Worm (Caenorhabditis elegans): ENCODE results near the gene Y38H6A.5.

The Y38H6A.5 gene

DNA sequence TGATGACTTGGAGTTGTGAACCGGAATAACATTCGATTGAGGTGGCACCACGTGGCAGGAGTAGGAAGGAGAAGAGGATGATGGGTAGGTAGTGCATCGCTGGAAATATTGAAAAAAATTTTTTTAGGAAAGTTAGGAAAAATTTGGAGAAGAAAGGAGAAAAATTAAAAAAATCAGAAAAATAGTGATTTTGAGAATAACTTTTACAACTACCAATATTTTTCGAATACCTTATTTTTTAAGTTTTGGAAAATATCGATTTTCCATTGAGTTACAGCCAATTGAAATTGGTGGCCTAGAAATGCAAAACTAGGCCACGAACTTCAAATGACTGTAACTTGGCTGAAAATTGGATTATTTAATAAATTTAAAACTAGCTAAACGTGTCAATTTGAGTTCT, at the start of gene Y38H6A.5:
Gene Y38H6A.5 (minus strand): TSS at position 101 of the 400 bp plus-strand sequence.
- TF ChIP-seq sea-2 (GFP tag; optimal IDR thresholded peaks at IDR 0.05) (no peak), mml-1 (tag; optimal IDR thresholded peaks at IDR 0.05) (no peak), fkh-10 (GFP tag; optimal IDR thresholded peaks at IDR 0.05) (no peak), zag-1 (tag; optimal IDR thresholded peaks at IDR 0.05) (no peak), unc-39 (tag; optimal IDR thresholded peaks at IDR 0.05) (no peak), eor-1 (tag; optimal IDR thresholded peaks at IDR 0.05) (no peak), egl-27 (tag; optimal IDR thresholded peaks at IDR 0.05) (no peak), elt-3 (tag; optimal IDR thresholded peaks at IDR 0.05) (no peak), fkh-2 (tag; optimal IDR thresholded peaks at IDR 0.05) (no peak), lsy-12 (tag; optimal IDR thresholded peaks at IDR 0.05) (no peak), pqm-1 (tag; optimal IDR thresholded peaks at IDR 0.05) (no peak), nhr-77 (tag; optimal IDR thresholded peaks at IDR 0.05) (no peak), lin-15B (tag; optimal IDR thresholded peaks at IDR 0.05) (no peak), R02D3.7 (tag; optimal IDR thresholded peaks at IDR 0.05) (no peak), elt-2 (tag; optimal IDR thresholded peaks at IDR 0.05) (no peak), nhr-12 (tag; optimal IDR thresholded peaks at IDR 0.05) (no peak), ceh-28 (tag; optimal IDR thresholded peaks at IDR 0.05) (no peak), hmg-11 (tag; optimal IDR thresholded peaks at IDR 0.05) (no peak), egl-5 (tag; optimal IDR thresholded peaks at IDR 0.05) (no peak), mdl-1 (tag; optimal IDR thresholded peaks at IDR 0.05) (no peak)

DNA sequence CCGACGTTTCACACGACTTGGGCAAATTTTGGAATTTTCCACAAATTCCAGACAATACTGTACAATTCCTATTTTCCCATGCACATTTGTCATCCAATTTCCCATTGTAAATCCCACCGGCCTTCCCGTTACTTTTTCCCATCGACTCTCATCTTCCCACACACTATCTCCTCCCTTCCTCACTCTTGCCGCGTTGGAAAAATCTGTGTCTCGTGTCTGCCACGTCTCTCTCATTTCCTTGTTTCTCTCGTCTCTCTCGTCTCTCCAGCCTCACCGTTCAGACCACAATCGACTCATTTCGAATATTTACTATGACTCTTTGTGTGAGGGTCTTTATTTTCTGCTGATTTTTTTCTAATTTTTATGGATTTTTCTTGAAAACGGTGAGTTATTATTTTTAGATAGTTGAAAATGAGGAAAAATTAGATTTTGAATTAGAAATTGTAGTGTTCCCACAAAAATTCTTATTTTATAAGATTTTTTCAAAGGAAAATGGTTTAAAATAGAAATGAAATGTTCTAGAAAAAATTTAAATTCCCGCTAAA, 48.0 kb upstream of the Y38H6A.5 start, which contains the start of gene K02E2.11:
Gene K02E2.11 (plus strand): TSS at position 251 of the 545 bp plus-strand sequence.
- TF ChIP-seq nhr-11 (tag; optimal IDR thresholded peaks at IDR 0.05) (no peak), nhr-23 (tag; optimal IDR thresholded peaks at IDR 0.05) (peak; percentile 10), egl-27 (tag; optimal IDR thresholded peaks at IDR 0.05) (no peak), snpc-4 (tag; optimal IDR thresholded peaks at IDR 0.05) (peak; percentile 18), egl-5 (tag; optimal IDR thresholded peaks at IDR 0.05) (peak; percentile 71), nfya-1 (tag; optimal IDR thresholded peaks at IDR 0.05; ENCODE audit: insufficient read depth) (peak; percentile 61), pha-4 (tag; optimal IDR thresholded peaks at IDR 0.05) (peak; percentile 82), pqm-1 (tag; optimal IDR thresholded peaks at IDR 0.05) (no peak), hmg-11 (tag; optimal IDR thresholded peaks at IDR 0.05) (peak; percentile 88), lsy-12 (tag; optimal IDR thresholded peaks at IDR 0.05) (no peak), lin-15B (tag; optimal IDR thresholded peaks at IDR 0.05) (peak; percentile 11), lin-39 (tag; optimal IDR thresholded peaks at IDR 0.05) (peak; percentile 5), nhr-25 (tag; optimal IDR thresholded peaks at IDR 0.05) (peak; percentile 27), nhr-76 (tag; optimal IDR thresholded peaks at IDR 0.05) (no peak), skn-1 (tag; optimal IDR thresholded peaks at IDR 0.05) (peak; percentile 38)

DNA sequence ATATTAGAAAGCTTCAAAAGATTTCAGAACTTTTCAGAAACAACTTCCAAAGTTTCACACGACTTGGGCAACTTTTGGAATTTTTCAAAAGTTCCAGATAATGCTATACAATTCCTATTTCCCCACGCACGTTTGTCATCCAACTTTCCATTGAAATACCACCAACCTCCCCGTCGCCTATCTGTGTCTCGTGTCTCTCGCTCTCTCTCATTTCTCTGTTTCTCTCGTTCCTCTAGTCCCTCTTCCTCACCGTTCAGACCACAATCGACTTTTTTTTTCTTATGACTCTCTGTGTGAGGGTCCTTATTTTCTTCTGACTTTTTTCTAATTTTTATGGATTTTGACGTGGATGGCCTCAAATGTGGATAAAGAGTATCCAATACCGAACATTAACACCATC, 45.2 kb upstream of the Y38H6A.5 start, which contains the start of gene K02E2.6:
Gene K02E2.6 (plus strand): TSS at position 242 of the 400 bp plus-strand sequence.
- TF ChIP-seq lin-15B (tag; optimal IDR thresholded peaks at IDR 0.05), result no peak
- no peak for TF ChIP-seq R02D3.7 (tag; optimal IDR thresholded peaks at IDR 0.05)
- no peak for TF ChIP-seq egl-27 (tag; optimal IDR thresholded peaks at IDR 0.05)
- TF ChIP-seq elt-2 (tag; optimal IDR thresholded peaks at IDR 0.05), result no peak
- TF ChIP-seq egl-5 (tag; optimal IDR thresholded peaks at IDR 0.05), result no peak
- TF ChIP-seq aly-2 (tag; optimal IDR thresholded peaks at IDR 0.05), result no peak
- TF ChIP-seq pha-4 (tag; optimal IDR thresholded peaks at IDR 0.05), result peak; percentile 23
- TF ChIP-seq nfya-1 (tag; optimal IDR thresholded peaks at IDR 0.05; ENCODE audit: insufficient read depth), result peak; percentile 32
- peak; percentile 44 for TF ChIP-seq hmg-11 (tag; optimal IDR thresholded peaks at IDR 0.05)
- TF ChIP-seq fos-1 (tag; optimal IDR thresholded peaks at IDR 0.05), result no peak
- TF ChIP-seq nhr-77 (tag; optimal IDR thresholded peaks at IDR 0.05), result no peak
- no peak for TF ChIP-seq nhr-23 (tag; optimal IDR thresholded peaks at IDR 0.05)
- TF ChIP-seq ceh-28 (tag; optimal IDR thresholded peaks at IDR 0.05), result peak; percentile 28

DNA sequence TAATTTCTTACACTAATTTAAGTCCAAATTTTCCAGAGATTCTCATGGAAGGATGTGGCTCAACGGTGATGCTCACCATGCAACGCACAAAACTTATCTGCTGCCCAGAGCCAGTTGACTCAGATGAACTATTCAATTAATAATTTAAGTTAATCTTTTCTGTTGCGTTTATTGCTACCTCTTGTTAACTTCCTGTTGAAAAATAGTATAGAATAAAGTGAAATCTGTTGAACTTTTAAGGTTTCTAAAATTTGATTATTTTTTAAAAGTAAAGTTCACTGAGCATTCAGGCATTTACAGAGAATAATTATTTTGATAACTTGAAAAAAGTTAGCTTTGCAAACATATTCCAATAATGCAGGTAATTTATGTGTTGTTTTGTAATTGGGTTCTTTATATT, 40.9 kb upstream of the Y38H6A.5 start:
- no peak for TF ChIP-seq nhr-237 (tag; optimal IDR thresholded peaks at IDR 0.05)

DNA sequence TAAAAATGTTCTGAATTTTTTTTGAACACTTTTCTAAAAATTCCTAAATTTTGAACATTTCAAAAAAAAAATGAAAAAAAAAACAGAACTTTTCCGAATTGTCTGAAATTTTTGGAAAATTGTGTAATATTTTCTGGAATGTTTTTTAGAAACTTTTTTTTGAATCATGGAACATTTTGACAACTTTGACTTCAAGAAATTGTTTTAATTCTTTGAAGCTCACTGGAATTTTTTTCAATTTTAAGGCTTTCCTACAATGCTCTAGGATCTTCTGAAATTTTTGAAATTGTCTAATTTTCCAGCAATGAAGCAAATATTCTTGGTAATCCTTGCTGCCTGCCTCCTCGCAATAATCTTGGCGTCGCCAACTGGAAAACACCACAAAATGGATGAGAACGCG, 40.1 kb upstream of the Y38H6A.5 start, which contains the start of gene ins-35:
Gene ins-35 (plus strand): TSS at position 301 of the 400 bp plus-strand sequence.
- TF ChIP-seq ceh-82 (tag; optimal IDR thresholded peaks at IDR 0.05) (no peak), lin-39 (tag; optimal IDR thresholded peaks at IDR 0.05) (no peak), nhr-12 (tag; optimal IDR thresholded peaks at IDR 0.05) (no peak), sea-2 (GFP tag; optimal IDR thresholded peaks at IDR 0.05) (no peak), fkh-10 (GFP tag; optimal IDR thresholded peaks at IDR 0.05) (no peak), fos-1 (tag; optimal IDR thresholded peaks at IDR 0.05) (no peak), eor-1 (tag; optimal IDR thresholded peaks at IDR 0.05) (no peak), skn-1 (tag; optimal IDR thresholded peaks at IDR 0.05) (no peak), pqm-1 (tag; optimal IDR thresholded peaks at IDR 0.05) (no peak), tbx-2 (tag; optimal IDR thresholded peaks at IDR 0.05) (no peak), nhr-25 (tag; optimal IDR thresholded peaks at IDR 0.05) (no peak), nhr-28 (tag; optimal IDR thresholded peaks at IDR 0.05) (no peak), ZK546.5 (tag; optimal IDR thresholded peaks at IDR 0.05) (no peak), ztf-4 (tag; optimal IDR thresholded peaks at IDR 0.05) (no peak), egl-27 (tag; optimal IDR thresholded peaks at IDR 0.05) (no peak), unc-39 (tag; optimal IDR thresholded peaks at IDR 0.05) (no peak), mml-1 (tag; optimal IDR thresholded peaks at IDR 0.05) (no peak), unc-62 (GFP tag; optimal IDR thresholded peaks at IDR 0.05) (no peak), mdl-1 (tag; optimal IDR thresholded peaks at IDR 0.05) (no peak)

Data from whole organism, L3 larva.